Fruit fly (Drosophila melanogaster): Measurements from ENCODE around the gene CG7988.

DNA sequence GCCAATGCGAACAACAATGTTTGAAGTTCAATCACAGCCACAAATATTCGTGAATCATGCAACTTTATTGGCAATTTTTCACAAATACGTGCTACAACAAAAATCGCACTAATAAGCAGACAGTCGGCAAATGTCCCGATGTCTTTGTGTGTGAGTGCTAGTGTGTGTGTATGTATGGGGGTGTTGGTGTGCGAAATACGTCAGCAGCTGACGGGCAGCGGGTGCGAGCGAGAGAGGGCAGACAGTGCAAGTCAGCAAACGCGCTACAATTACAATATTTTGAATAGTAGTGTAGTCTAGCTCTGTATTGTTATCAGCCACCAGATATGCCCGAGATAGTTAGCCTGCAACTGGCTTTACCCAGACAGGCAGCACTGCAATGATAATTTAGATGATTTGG, 25.7 kb downstream of the CG7988 start:
- TF ChIP-seq Sin3A (optimal IDR thresholded peaks at IDR 0.05) (no peak), psq (optimal IDR thresholded peaks at IDR 0.05) (no peak), ttk (optimal IDR thresholded peaks at IDR 0.05) (no peak)

All from Kc167 (cell line).